Worm (Caenorhabditis elegans) whole organism, young adult: Measurements from ENCODE around the gene srt-37.
"Not testable (repeated sequence)": the region's sequence is repeated elsewhere in the genome, so short reads cannot be mapped to it uniquely, and the experiment has no call there.

ENCODE experiments used
- C06A6.2 ChIP-seq: fragments of 200-800 bp; sonication (Bioruptor generic); conservative IDR thresholded peaks from 2 replicates; pipeline ENCODE4 v1.3.6; 2022; ENCODE audit warnings: missing genetic modification characterization, missing compliant biosample characterization
- C17E4.6 ChIP-seq: fragments of 200-800 bp; sonication (Bioruptor generic); IDR thresholded peaks from 2 replicates; pipeline ENCODE4 v1.3.6; 2022; ENCODE audit warnings: missing genetic modification reagents, missing genetic modification characterization, missing compliant biosample characterization
- F49E8.2 ChIP-seq: sonication (generic microtip); optimal IDR thresholded peaks from 3 replicates; lab custom pipeline; 2017; ENCODE audit warnings: missing genetic modification characterization, mild to moderate bottlenecking, missing compliant biosample characterization, antibody characterized with exemption, moderate library complexity; ENCODE audit not compliant: insufficient read depth
- F55B11.4 ChIP-seq: sonication (generic microtip); optimal IDR thresholded peaks from 2 replicates; lab custom pipeline; 2016; ENCODE audit warnings: missing compliant biosample characterization, missing genetic modification characterization, borderline replicate concordance; ENCODE audit not compliant: insufficient read depth
- K11D2.4 ChIP-seq: fragments of 200-800 bp; sonication (Bioruptor generic); IDR thresholded peaks from 2 replicates; pipeline ENCODE4 v1.3.6; 2022; ENCODE audit warnings: missing genetic modification reagents, missing genetic modification characterization, missing compliant biosample characterization
- K12H6.12 ChIP-seq: fragments of 200-800 bp; sonication (Bioruptor generic); optimal IDR thresholded peaks from 2 replicates; lab custom pipeline; 2018; ENCODE audit warnings: mild to moderate bottlenecking, missing genetic modification characterization, missing compliant biosample characterization
- T26A5.8 ChIP-seq: sonication (generic microtip); optimal IDR thresholded peaks from 2 replicates; lab custom pipeline; 2016; ENCODE audit warnings: missing genetic modification characterization, missing compliant biosample characterization
- Y79H2A.3 ChIP-seq: fragments of 200-800 bp; sonication (Bioruptor generic); conservative IDR thresholded peaks from 2 replicates; pipeline ENCODE4 v1.3.6; 2022; ENCODE audit warnings: missing genetic modification reagents, missing genetic modification characterization, missing compliant biosample characterization
- Y95B8A.8 ChIP-seq: fragments of 200-800 bp; sonication (Bioruptor generic); IDR thresholded peaks from 2 replicates; pipeline ENCODE4 v1.3.6; 2022; ENCODE audit warnings: missing genetic modification reagents, missing genetic modification characterization, missing compliant biosample characterization
- ama-1 ChIP-seq, 3 experiments: fragments of 150-350 bp in 1 of 3; sonication (generic microtip) in 2 of 3; optimal IDR thresholded peaks; 2 replicates each; lab custom pipeline; 2014 to 2018; ENCODE audit warnings: missing biosample characterization in 2 of 3, missing genetic modification characterization in 2 of 3, missing genetic modification reagents in 2 of 3
- bed-1 ChIP-seq: fragments of 200-800 bp; sonication (Bioruptor generic); IDR thresholded peaks from 2 replicates; pipeline ENCODE4 v1.3.6; 2022; ENCODE audit warnings: missing genetic modification reagents, missing genetic modification characterization, missing compliant biosample characterization
- bed-2 ChIP-seq: fragments of 200-800 bp; sonication (Bioruptor generic); IDR thresholded peaks from 2 replicates; pipeline ENCODE4 v1.3.6; 2022; ENCODE audit warnings: missing genetic modification reagents, missing genetic modification characterization, missing compliant biosample characterization
- ceh-100 ChIP-seq: fragments of 200-800 bp; sonication (Bioruptor generic); IDR thresholded peaks from 2 replicates; pipeline ENCODE4 v1.3.6; 2022; ENCODE audit warnings: missing genetic modification reagents, missing genetic modification characterization, missing compliant biosample characterization
- ceh-58 ChIP-seq: fragments of 200-800 bp; sonication (Bioruptor generic); IDR thresholded peaks from 2 replicates; pipeline ENCODE4 v1.3.6; 2022; ENCODE audit warnings: missing genetic modification characterization, missing compliant biosample characterization
- die-1 ChIP-seq: sonication (generic microtip); optimal IDR thresholded peaks from 2 replicates; lab custom pipeline; 2016; ENCODE audit warnings: missing genotype, mild to moderate bottlenecking, missing genetic modification characterization, missing compliant biosample characterization
- dpff-1 ChIP-seq: sonication (generic microtip); optimal IDR thresholded peaks from 2 replicates; lab custom pipeline; 2017; ENCODE audit warnings: mild to moderate bottlenecking, missing genetic modification characterization, missing compliant biosample characterization
- dpl-1 ChIP-seq: fragments of 150-350 bp; optimal IDR thresholded peaks from 2 replicates; lab custom pipeline; 2014; ENCODE audit warnings: missing biosample characterization, missing genetic modification reagents, missing genetic modification characterization
- egrh-3 ChIP-seq: fragments of 200-800 bp; sonication (Bioruptor generic); IDR thresholded peaks from 2 replicates; pipeline ENCODE4 v1.3.6; 2022; ENCODE audit warnings: missing genetic modification reagents, missing genetic modification characterization, missing compliant biosample characterization
- ekl-4 ChIP-seq: fragments of 200-800 bp; sonication (Bioruptor generic); IDR thresholded peaks from 2 replicates; pipeline ENCODE4 v1.3.6; 2022; ENCODE audit warnings: missing genetic modification reagents, missing genetic modification characterization, missing compliant biosample characterization
- fkh-3 ChIP-seq: sonication (generic microtip); optimal IDR thresholded peaks from 2 replicates; lab custom pipeline; 2016; ENCODE audit warnings: mild to moderate bottlenecking, missing genetic modification characterization, missing compliant biosample characterization
- him-1 ChIP-seq: sonication (generic microtip); optimal IDR thresholded peaks from 2 replicates; lab custom pipeline; 2016; ENCODE audit warnings: missing genotype, missing genetic modification reagents, missing genetic modification characterization, missing compliant biosample characterization
- hmg-1.2 ChIP-seq: fragments of 200-800 bp; sonication (Bioruptor generic); IDR thresholded peaks from 2 replicates; pipeline ENCODE4 v1.3.6; 2022; ENCODE audit warnings: missing genetic modification reagents, missing genetic modification characterization, missing compliant biosample characterization
- let-526 ChIP-seq: fragments of 200-800 bp; sonication (Bioruptor generic); IDR thresholded peaks from 2 replicates; pipeline ENCODE4 v1.3.6; 2022; ENCODE audit warnings: missing genetic modification reagents, missing genetic modification characterization, missing compliant biosample characterization
- let-607 ChIP-seq, 2 experiments: fragments of 200-800 bp in 1 of 2; sonication (Bioruptor generic) in 1 of 2; sonication (generic microtip) in 1 of 2; optimal IDR thresholded peaks; 2 replicates each; lab custom pipeline; 2016 to 2018; ENCODE audit warnings: mild to moderate bottlenecking in 2 of 2, missing compliant biosample characterization in 2 of 2, missing genetic modification characterization in 2 of 2, moderate library complexity in 2 of 2, missing genotype in 1 of 2
- lir-1 ChIP-seq: fragments of 200-800 bp; sonication (Bioruptor generic); conservative IDR thresholded peaks from 2 replicates; pipeline ENCODE4 v1.3.6; 2022; ENCODE audit warnings: missing genetic modification reagents, missing genetic modification characterization, missing compliant biosample characterization
- mel-28 ChIP-seq: sonication (generic microtip); optimal IDR thresholded peaks from 2 replicates; lab custom pipeline; 2016; ENCODE audit warnings: borderline replicate concordance, mild to moderate bottlenecking, missing genetic modification characterization, missing compliant biosample characterization
- nhr-27 ChIP-seq: fragments of 200-800 bp; sonication (Bioruptor generic); optimal IDR thresholded peaks from 2 replicates; lab custom pipeline; 2018; ENCODE audit warnings: mild to moderate bottlenecking, missing genetic modification characterization, moderate library complexity, missing compliant biosample characterization
- pha-4 ChIP-seq: fragments of 150-350 bp; sonication (generic microtip); optimal IDR thresholded peaks from 2 replicates; lab custom pipeline; 2014; ENCODE audit warnings: missing biosample characterization, missing genetic modification reagents, missing genetic modification characterization
- rpc-1 ChIP-seq, 2 experiments: fragments of 150-350 bp in 1 of 2; sonication (generic microtip) in 1 of 2; optimal IDR thresholded peaks; 2 replicates each; lab custom pipeline; 2014 to 2018; ENCODE audit warnings: missing biosample characterization in 1 of 2, missing genetic modification characterization in 1 of 2, missing genetic modification reagents in 1 of 2, missing genotype in 1 of 2
- tbp1 ChIP-seq: fragments of 200-800 bp; sonication (Bioruptor generic); optimal IDR thresholded peaks from 2 replicates; lab custom pipeline; 2018; ENCODE audit warnings: mild to moderate bottlenecking, missing genetic modification characterization, missing compliant biosample characterization
- unc-130 ChIP-seq: sonication (generic microtip); optimal IDR thresholded peaks from 2 replicates; lab custom pipeline; 2016; ENCODE audit warnings: missing genetic modification reagents, missing genetic modification characterization, missing compliant biosample characterization
- unc-62 ChIP-seq: fragments of 150-350 bp; optimal IDR thresholded peaks from 2 replicates; lab custom pipeline; 2014; ENCODE audit warnings: missing biosample characterization, missing genetic modification reagents, missing genetic modification characterization
- zfh-2 ChIP-seq: fragments of 200-800 bp; sonication (Bioruptor generic); conservative IDR thresholded peaks from 2 replicates; pipeline ENCODE4 v1.3.6; 2022; ENCODE audit warnings: missing genetic modification reagents, missing genetic modification characterization, missing compliant biosample characterization
- ztf-25 ChIP-seq: fragments of 200-800 bp; sonication (Bioruptor generic); IDR thresholded peaks from 2 replicates; pipeline ENCODE4 v1.3.6; 2022; ENCODE audit warnings: missing genetic modification reagents, missing genetic modification characterization, missing compliant biosample characterization
- ztf-3 ChIP-seq: fragments of 200-800 bp; sonication (Bioruptor generic); optimal IDR thresholded peaks from 2 replicates; lab custom pipeline; 2018; ENCODE audit warnings: mild to moderate bottlenecking, missing genetic modification characterization, missing compliant biosample characterization

srt-37 gene

DNA sequence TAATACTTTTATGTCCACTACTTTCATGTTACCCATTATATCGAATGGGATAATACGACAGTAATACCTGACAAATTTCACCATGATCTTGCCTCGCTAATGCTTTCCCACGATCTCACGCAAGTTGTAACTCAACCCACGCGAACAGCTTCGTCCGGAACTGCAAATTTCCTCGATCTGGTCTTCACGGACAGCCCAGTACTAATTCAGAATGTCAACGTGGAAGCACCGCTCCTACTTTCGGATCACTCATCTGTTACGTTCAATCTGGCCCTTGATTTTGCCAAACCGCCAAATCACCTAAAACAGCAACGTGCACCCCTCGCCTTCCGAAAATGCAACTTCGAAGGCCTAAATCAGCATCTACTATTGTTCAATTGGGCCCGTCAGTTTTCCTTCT is 8.2 kb downstream of the srt-37 start (continued):
- no peak for TF ChIP-seq F49E8.2 (tag; lab: Kevin White, UChicago)

DNA sequence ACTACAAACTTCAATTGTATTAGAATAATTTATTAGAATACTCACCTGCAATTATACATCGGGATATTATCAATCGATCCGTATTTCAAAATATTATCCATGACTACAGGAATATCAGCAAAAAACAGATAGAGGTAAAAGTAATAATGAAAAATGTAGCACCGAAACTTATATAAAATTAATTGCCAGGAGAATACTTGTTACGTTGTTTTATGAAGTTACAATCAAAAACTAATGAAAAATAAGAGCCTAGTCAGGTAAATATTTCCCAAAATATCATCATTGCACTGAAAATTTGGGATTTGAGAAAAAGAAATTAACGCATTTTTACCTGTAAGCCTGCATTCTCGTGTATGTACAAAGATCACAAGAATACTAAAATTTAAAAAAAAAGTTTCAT is 10.3 kb downstream of the srt-37 start, which contains the start of gene srt-38:
Gene srt-38 (minus strand): TSS at position 101 of the 400 bp plus-strand sequence.
- TF ChIP-seq zfh-2 (GFP tag; lab: Robert Waterston, UW); dpff-1 (tag; lab: Kevin White, UChicago); K12H6.12 (tag; lab: Kevin White, UChicago): not testable (repeated sequence)

DNA sequence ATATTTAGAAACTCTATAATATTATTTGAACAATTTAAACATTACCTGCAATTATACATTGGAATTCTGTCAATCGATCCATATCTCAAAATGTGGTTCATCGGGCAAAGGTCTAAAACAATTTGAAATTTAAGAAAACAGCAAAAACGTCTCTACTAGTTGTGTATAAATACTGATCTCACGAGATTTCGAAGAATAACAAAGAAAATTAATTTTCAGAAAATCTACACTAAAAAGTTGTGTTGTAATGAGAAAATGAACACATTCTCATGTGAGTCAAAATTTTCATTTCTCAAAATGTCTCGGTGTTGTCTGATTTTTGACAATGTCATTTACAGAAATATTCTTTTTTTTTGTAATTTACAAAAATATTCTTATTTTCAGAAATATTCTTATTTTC is 13.4 kb downstream of the srt-37 start, which contains the start of gene srt-36:
Gene srt-36 (minus strand): TSS at position 101 of the 400 bp plus-strand sequence.
- not testable (repeated sequence) for TF ChIP-seq rpc-1 (optimal IDR thresholded peaks at IDR 0.05; lab: Kevin White, UChicago); rpc-1 (tag; optimal IDR thresholded peaks at IDR 0.05; lab: Kevin White, UChicago); dpl-1 (GFP tag; lab: Kevin White, UChicago); nhr-27 (tag; lab: Kevin White, UChicago)

DNA sequence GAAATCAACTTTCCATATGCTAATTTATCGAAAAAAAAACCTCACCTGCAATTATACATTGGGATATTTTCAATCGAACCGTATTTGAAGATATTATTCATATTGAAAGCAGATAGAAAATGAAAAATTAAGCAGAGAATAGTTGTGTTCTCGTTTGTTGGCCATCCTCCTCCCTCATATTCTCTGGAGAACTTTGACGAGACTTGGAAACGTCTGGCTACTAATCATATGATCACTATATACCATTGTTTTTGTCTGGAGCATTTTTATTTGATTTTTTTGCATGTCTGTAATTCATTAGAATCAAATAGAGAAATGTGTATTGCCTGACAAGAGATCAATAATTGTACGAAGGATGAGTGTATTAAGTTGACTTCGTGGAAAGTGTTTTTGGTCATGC is 17.1 kb downstream of the srt-37 start, which contains the start of gene srt-35:
Gene srt-35 (minus strand): TSS at position 101 of the 400 bp plus-strand sequence.
- no peak for TF ChIP-seq pha-4 (tag; lab: Kevin White, UChicago)

DNA sequence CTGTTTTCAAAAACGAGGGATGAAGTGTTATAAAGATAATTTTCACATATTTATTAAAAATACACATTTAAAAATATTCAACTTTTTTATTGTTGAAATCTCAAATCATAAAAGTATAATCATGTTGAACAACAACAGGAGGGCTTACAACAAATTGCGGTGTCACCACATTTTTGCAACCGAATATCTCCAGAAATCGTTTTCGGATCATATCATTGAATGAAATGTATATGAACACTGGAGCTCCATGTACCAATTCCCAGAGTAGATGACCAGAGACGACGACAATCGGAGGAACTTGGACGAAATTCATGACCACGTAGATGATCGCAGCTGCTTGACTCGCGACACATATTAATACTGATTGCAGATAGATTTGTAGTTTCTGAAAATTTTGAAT is 20.2 kb downstream of the srt-37 start:
- TF ChIP-seq mel-28 (tag; lab: Kevin White, UChicago) = no peak
- no peak for TF ChIP-seq nhr-27 (tag; lab: Kevin White, UChicago)
- no peak for TF ChIP-seq egrh-3 (GFP tag; lab: Robert Waterston, UW)

DNA sequence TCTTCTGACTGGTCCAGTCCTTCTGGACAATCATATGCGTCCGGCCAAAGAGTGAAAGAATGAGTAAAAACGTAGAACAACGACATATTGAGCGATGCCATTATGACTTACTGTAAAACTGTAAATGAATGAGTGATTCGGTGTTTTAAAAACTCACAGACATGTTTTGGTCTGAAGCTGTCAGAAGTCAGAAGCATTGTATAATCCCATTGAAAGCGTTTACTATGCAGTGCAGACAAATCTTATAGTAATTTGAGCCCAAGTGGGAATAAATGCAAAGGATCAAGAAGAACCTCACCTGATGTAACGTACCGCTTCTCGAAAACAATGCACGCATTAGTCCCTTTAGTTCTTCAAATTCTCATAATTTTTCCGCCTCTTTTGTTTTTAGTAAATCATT is 21.5 kb downstream of the srt-37 start, which contains the start of gene srt-3:
Gene srt-3 (minus strand): TSS at position 101 of the 400 bp plus-strand sequence.
- TF ChIP-seq K11D2.4 (GFP tag; lab: Robert Waterston, UW) = no peak
- TF ChIP-seq ztf-3 (GFP tag; lab: Kevin White, UChicago) = no peak
- no peak for TF ChIP-seq ceh-58 (GFP tag; lab: Robert Waterston, UW)
- no peak for TF ChIP-seq lir-1 (GFP tag; lab: Robert Waterston, UW)
- no peak for TF ChIP-seq tbp1
- no peak for TF ChIP-seq Y95B8A.8 (GFP tag; lab: Robert Waterston, UW)
- TF ChIP-seq hmg-1.2 = no peak
- TF ChIP-seq Y79H2A.3 (GFP tag; lab: Robert Waterston, UW) = no peak
- no peak for TF ChIP-seq let-607 (tag; optimal IDR thresholded peaks at IDR 0.05; lab: Kevin White, UChicago)
- no peak for TF ChIP-seq him-1 (tag; lab: Kevin White, UChicago)
- TF ChIP-seq fkh-3 (tag; lab: Kevin White, UChicago) = no peak

DNA sequence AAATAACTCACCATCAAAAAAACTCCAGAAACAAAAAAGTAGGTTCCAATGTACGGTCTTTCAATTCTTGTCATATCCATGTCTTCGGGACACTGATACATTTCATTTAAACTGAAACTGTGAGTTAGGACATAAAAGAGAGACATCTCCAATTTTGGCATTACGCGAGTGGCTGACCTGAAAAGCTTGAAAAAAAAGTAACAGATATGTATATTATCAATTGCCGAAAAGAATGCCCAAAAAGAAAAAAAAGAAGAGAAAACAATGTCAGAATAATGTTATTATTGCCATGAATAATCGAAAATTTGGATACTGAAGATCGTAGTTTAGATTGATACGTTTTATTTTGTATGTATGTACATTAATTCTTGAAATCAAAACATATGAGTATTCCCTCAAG is 25.1 kb downstream of the srt-37 start, which contains the start of gene srt-14:
Gene srt-14 (minus strand): TSS at position 101 of the 400 bp plus-strand sequence.
- no peak for TF ChIP-seq C17E4.6 (GFP tag; lab: Robert Waterston, UW)
- no peak for TF ChIP-seq bed-1
- TF ChIP-seq C06A6.2 (GFP tag; lab: Robert Waterston, UW) = no peak

DNA sequence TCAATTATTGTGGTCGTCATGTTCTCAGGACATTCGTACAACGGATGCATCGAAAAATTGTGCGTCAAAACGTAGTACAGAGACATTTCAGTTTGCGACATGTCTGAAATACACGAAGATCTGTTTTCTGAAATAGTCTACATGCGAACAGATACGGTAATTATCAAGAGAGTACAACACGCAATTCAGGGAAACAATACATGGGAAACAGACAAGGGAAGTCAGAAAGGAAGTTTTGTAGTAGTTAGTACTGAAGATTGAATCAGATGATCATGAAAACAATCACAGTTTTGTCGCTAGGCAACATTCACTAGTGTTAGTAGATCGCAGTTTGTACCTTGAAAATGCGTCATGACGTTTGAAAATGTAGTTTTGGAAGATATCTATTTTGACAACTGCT is 31.6 kb downstream of the srt-37 start, which contains the start of gene srt-13:
Gene srt-13 (minus strand): TSS at position 101 of the 400 bp plus-strand sequence.
- no peak for TF ChIP-seq unc-130 (GFP tag; lab: Kevin White, UChicago)
- no peak for TF ChIP-seq ztf-25
- TF ChIP-seq die-1 = no peak
- TF ChIP-seq ekl-4 = no peak
- no peak for TF ChIP-seq unc-62
- TF ChIP-seq F55B11.4 (tag; lab: Kevin White, UChicago) = no peak
- TF ChIP-seq ama-1 (optimal IDR thresholded peaks at IDR 0.05; lab: Kevin White, UChicago) = no peak
- no peak for TF ChIP-seq ama-1 (GFP tag; optimal IDR thresholded peaks at IDR 0.05; lab: Kevin White, UChicago)
- no peak for TF ChIP-seq K12H6.12 (tag; lab: Kevin White, UChicago)
- no peak for TF ChIP-seq bed-2 (GFP tag; lab: Robert Waterston, UW)
- no peak for TF ChIP-seq ceh-100 (GFP tag; lab: Robert Waterston, UW)
- TF ChIP-seq T26A5.8 (tag; lab: Kevin White, UChicago) = no peak
- TF ChIP-seq let-526 (GFP tag; lab: Robert Waterston, UW) = no peak
